Worm (Caenorhabditis elegans): ENCODE data around the gene sri-2.

ce11 chrV:15915307-15915706 lies 49.7 kb downstream of the sri-2 start:
- TF ChIP-seq him-1 (tag; optimal IDR thresholded peaks at IDR 0.05), result no peak
- TF ChIP-seq W03F9.2 (tag; optimal IDR thresholded peaks at IDR 0.05), result no peak
- no peak for TF ChIP-seq dao-5 (tag; optimal IDR thresholded peaks at IDR 0.05)
